Fruit fly (Drosophila melanogaster): ENCODE results near the gene CG3097.

DNA sequence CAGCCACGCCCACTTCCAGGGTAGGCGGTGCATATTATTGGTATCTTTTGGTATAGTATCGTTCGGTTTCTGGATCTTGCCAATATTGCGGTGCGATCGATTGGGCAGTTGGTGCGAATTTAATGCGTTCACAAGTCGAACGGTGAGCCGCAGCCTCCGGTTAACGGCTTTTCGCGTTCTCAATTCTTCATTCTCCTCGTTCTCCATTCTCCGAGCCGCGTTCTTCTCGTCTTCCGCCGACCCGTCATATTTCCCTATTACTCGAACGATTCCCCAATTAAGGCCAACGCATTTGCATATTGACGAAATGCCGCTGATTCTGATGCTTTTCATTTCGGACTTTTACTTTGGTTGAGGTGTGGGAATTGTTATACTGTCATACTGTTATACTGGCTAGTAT, 6.0 kb upstream of the CG3097 start, which contains the start of gene CG42264:
- no peak for TF ChIP-seq acj6 (GFP tag; optimal IDR thresholded peaks at IDR 0.05)
- TF ChIP-seq CG11294 (GFP tag; IDR thresholded peaks at IDR 0.05): no peak
- no peak for TF ChIP-seq Lpt (GFP tag; optimal IDR thresholded peaks at IDR 0.05)
- no peak for TF ChIP-seq CG8319 (GFP tag; optimal IDR thresholded peaks at IDR 0.05)
- TF ChIP-seq salr (GFP tag; optimal IDR thresholded peaks at IDR 0.05): no peak
- TF ChIP-seq Hr4 (GFP tag; optimal IDR thresholded peaks at IDR 0.05): no peak
- no peak for TF ChIP-seq CG11762 (GFP tag; optimal IDR thresholded peaks at IDR 0.05; ENCODE audit: insufficient read depth)
- TF ChIP-seq Ets96B (tag; optimal IDR thresholded peaks at IDR 0.05): no peak
- no peak for TF ChIP-seq lz (GFP tag; optimal IDR thresholded peaks at IDR 0.05)
- no peak for TF ChIP-seq CG16779 (tag; optimal IDR thresholded peaks at IDR 0.05)
- TF ChIP-seq Gug (GFP tag; IDR thresholded peaks at IDR 0.05): no peak
- no peak for TF ChIP-seq ss (GFP tag; optimal IDR thresholded peaks at IDR 0.05)
- TF ChIP-seq CG7368 (GFP tag; optimal IDR thresholded peaks at IDR 0.05): no peak
